Fruit fly (Drosophila melanogaster) whole organism, embryonic: ENCODE results near the gene CG32984.
A peak's percentile ranks its signal among the peaks of the same experiment; 100 is the strongest.

Experiments used
- ATbp ChIP-seq: fragments of 200-800 bp; sonication (Bioruptor generic); optimal IDR thresholded peaks from 2 replicates; lab custom pipeline; 2017; ENCODE audit warnings: missing biosample characterization, mild to moderate bottlenecking, missing genetic modification characterization, missing genetic modification reagents
- Atf3 ChIP-seq: fragments of 200-800 bp; sonication (Bioruptor generic); optimal IDR thresholded peaks from 3 replicates; lab custom pipeline; 2016; ENCODE audit warnings: missing biosample characterization, missing genetic modification characterization
- BtbVII ChIP-seq: fragments of 200-800 bp; sonication (Bioruptor generic); optimal IDR thresholded peaks from 3 replicates; lab custom pipeline; 2017; ENCODE audit warnings: missing biosample characterization, mild to moderate bottlenecking, missing genetic modification characterization
- CG10366 ChIP-seq: fragments of 200-800 bp; sonication (Bioruptor generic); IDR thresholded peaks from 2 replicates; pipeline ENCODE4 v1.3.6; 2022; ENCODE audit warnings: missing biosample characterization, missing genetic modification characterization
- CG11504 ChIP-seq: fragments of 200-800 bp; sonication (Bioruptor generic); optimal IDR thresholded peaks from 3 replicates; lab custom pipeline; 2019; ENCODE audit warnings: missing biosample characterization, mild to moderate bottlenecking, missing genetic modification characterization, moderate library complexity
- CG12155 ChIP-seq: fragments of 200-800 bp; sonication (Bioruptor generic); optimal IDR thresholded peaks from 3 replicates; lab custom pipeline; 2016; ENCODE audit warnings: missing biosample characterization, missing genetic modification characterization
- CG15011 ChIP-seq: fragments of 200-800 bp; sonication (Bioruptor generic); optimal IDR thresholded peaks from 3 replicates; lab custom pipeline; 2018; ENCODE audit warnings: missing biosample characterization, mild to moderate bottlenecking, missing genetic modification characterization
- CG1602 ChIP-seq: fragments of 200-800 bp; sonication (Bioruptor generic); optimal IDR thresholded peaks from 3 replicates; lab custom pipeline; 2016; ENCODE audit warnings: missing biosample characterization, missing genetic modification characterization
- CG1647 ChIP-seq: fragments of 200-800 bp; sonication (Bioruptor generic); optimal IDR thresholded peaks from 3 replicates; lab custom pipeline; 2016; ENCODE audit warnings: missing biosample characterization, missing genetic modification characterization
- CG17186 ChIP-seq: fragments of 200-800 bp; sonication (Bioruptor generic); optimal IDR thresholded peaks from 3 replicates; lab custom pipeline; 2017; ENCODE audit warnings: missing biosample characterization, missing genetic modification reagents, missing genetic modification characterization
- CG17385 ChIP-seq: fragments of 200-800 bp; sonication (Bioruptor generic); optimal IDR thresholded peaks from 3 replicates; lab custom pipeline; 2018; ENCODE audit warnings: missing biosample characterization, mild to moderate bottlenecking, missing genetic modification characterization
- CG17568 ChIP-seq: fragments of 200-800 bp; sonication (Bioruptor generic); optimal IDR thresholded peaks from 2 replicates; lab custom pipeline; 2018; ENCODE audit warnings: missing biosample characterization, mild to moderate bottlenecking, missing genetic modification characterization, moderate library complexity
- CG17612 ChIP-seq: fragments of 200-800 bp; sonication (Bioruptor generic); IDR thresholded peaks from 2 replicates; pipeline ENCODE4 v1.3.6; 2022; ENCODE audit warnings: missing biosample characterization, missing genetic modification characterization
- CG30020 ChIP-seq: fragments of 200-800 bp; optimal IDR thresholded peaks from 2 replicates; lab custom pipeline; 2019; ENCODE audit warnings: missing biosample characterization, mild to moderate bottlenecking, missing genetic modification characterization, moderate library complexity
- CG34224 ChIP-seq: fragments of 200-800 bp; sonication (Bioruptor generic); IDR thresholded peaks from 3 replicates; pipeline ENCODE4 v1.3.6; 2022; ENCODE audit warnings: missing biosample characterization, missing genetic modification characterization; ENCODE audit not compliant: partially characterized antibody
- CG34422 ChIP-seq: fragments of 200-800 bp; sonication (Bioruptor generic); IDR thresholded peaks from 3 replicates; pipeline ENCODE4 v1.3.6; 2022; ENCODE audit warnings: missing biosample characterization, missing genetic modification characterization
- CG4282 ChIP-seq: fragments of 200-800 bp; sonication (Bioruptor generic); optimal IDR thresholded peaks from 2 replicates; lab custom pipeline; 2016; ENCODE audit warnings: missing biosample characterization, missing genetic modification characterization
- CG8765 ChIP-seq: fragments of 200-800 bp; sonication (Bioruptor generic); IDR thresholded peaks from 2 replicates; pipeline ENCODE4 v1.3.6; 2022; ENCODE audit warnings: missing biosample characterization, missing genetic modification characterization
- CG8924 ChIP-seq: fragments of 200-800 bp; optimal IDR thresholded peaks from 3 replicates; lab custom pipeline; 2019; ENCODE audit warnings: missing biosample characterization, mild to moderate bottlenecking, missing genetic modification characterization, moderate library complexity
- CG9817 ChIP-seq: fragments of 200-800 bp; sonication (Bioruptor generic); optimal IDR thresholded peaks from 2 replicates; lab custom pipeline; 2018; ENCODE audit warnings: missing biosample characterization, mild to moderate bottlenecking, missing genetic modification characterization, moderate library complexity
- Camta ChIP-seq: fragments of 200-800 bp; sonication (Bioruptor generic); optimal IDR thresholded peaks from 2 replicates; lab custom pipeline; 2016; ENCODE audit warnings: missing biosample characterization, missing genetic modification characterization
- Dfd ChIP-seq, 2 experiments: fragments of >200 bp; optimal IDR thresholded peaks; 2 replicates each; lab custom pipeline; 2017; ENCODE audit warnings: missing biosample characterization in 2 of 2, missing genetic modification characterization in 2 of 2
- Doc2 ChIP-seq: fragments of 200-800 bp; sonication (Bioruptor generic); IDR thresholded peaks from 2 replicates; pipeline ENCODE4 v1.3.6; 2022; ENCODE audit warnings: missing biosample characterization, missing genetic modification characterization
- Ets65A ChIP-seq: fragments of 200-800 bp; sonication (Bioruptor generic); peaks from one replicate; lab custom pipeline; 2016; ENCODE audit warnings: missing biosample characterization, missing genetic modification characterization
- Ets97D ChIP-seq: fragments of 200-800 bp; sonication (Bioruptor generic); optimal IDR thresholded peaks from 3 replicates; lab custom pipeline; 2016; ENCODE audit warnings: missing biosample characterization, missing genetic modification characterization
- HLHmδ ChIP-seq: fragments of 200-800 bp; sonication (Bioruptor generic); optimal IDR thresholded peaks from 2 replicates; lab custom pipeline; 2018; ENCODE audit warnings: missing biosample characterization, mild to moderate bottlenecking, missing genetic modification characterization, moderate library complexity
- Hr78 ChIP-seq, 2 experiments: fragments of 200-800 bp in 1 of 2; fragments of >200 bp in 1 of 2; sonication (Bioruptor generic) in 1 of 2; optimal IDR thresholded peaks; 2 replicates each; lab custom pipeline; 2017 to 2019; ENCODE audit warnings: missing biosample characterization in 2 of 2, missing genetic modification characterization in 2 of 2, mild to moderate bottlenecking in 1 of 2, moderate library complexity in 1 of 2
- Mrtf ChIP-seq: fragments of 200-800 bp; sonication (Bioruptor generic); IDR thresholded peaks from 3 replicates; pipeline ENCODE4 v1.3.6; 2022; ENCODE audit warnings: missing biosample characterization, missing genetic modification characterization
- Nf-YC ChIP-seq: fragments of 200-800 bp; optimal IDR thresholded peaks from 3 replicates; lab custom pipeline; 2019; ENCODE audit warnings: missing biosample characterization, mild to moderate bottlenecking, missing genetic modification characterization, moderate library complexity
- Opbp ChIP-seq: fragments of 200-800 bp; sonication (Bioruptor generic); IDR thresholded peaks from 3 replicates; pipeline ENCODE4 v1.3.6; 2022; ENCODE audit warnings: missing biosample characterization, missing genetic modification characterization; ENCODE audit not compliant: partially characterized antibody
- Poxn ChIP-seq: fragments of 200-800 bp; sonication (Bioruptor generic); IDR thresholded peaks from 2 replicates; pipeline ENCODE4 v1.3.6; 2022; ENCODE audit warnings: missing biosample characterization, missing genetic modification characterization
- bab2 ChIP-seq: fragments of 200-800 bp; sonication (Bioruptor generic); optimal IDR thresholded peaks from 2 replicates; lab custom pipeline; 2016; ENCODE audit warnings: missing biosample characterization, missing genetic modification characterization
- cato ChIP-seq: fragments of 200-800 bp; sonication (Bioruptor generic); optimal IDR thresholded peaks from 2 replicates; lab custom pipeline; 2016; ENCODE audit warnings: missing biosample characterization, missing genetic modification characterization, borderline replicate concordance
- ci ChIP-seq: fragments of 200-800 bp; sonication (Bioruptor generic); IDR thresholded peaks from 3 replicates; pipeline ENCODE4 v1.3.6; 2022; ENCODE audit warnings: missing biosample characterization, missing genetic modification characterization
- crol ChIP-seq: fragments of 200-800 bp; sonication (Bioruptor generic); IDR thresholded peaks from 2 replicates; pipeline ENCODE4 v1.3.6; 2022; ENCODE audit warnings: missing biosample characterization, missing genetic modification characterization
- cwo ChIP-seq: fragments of 200-800 bp; sonication (Bioruptor generic); optimal IDR thresholded peaks from 3 replicates; lab custom pipeline; 2017; ENCODE audit warnings: missing biosample characterization, missing genetic modification characterization, mild to moderate bottlenecking, moderate library complexity, missing genetic modification reagents
- disco-r ChIP-seq: fragments of 200-800 bp; sonication (Bioruptor generic); optimal IDR thresholded peaks from 2 replicates; lab custom pipeline; 2016; ENCODE audit warnings: missing biosample characterization, missing genetic modification characterization
- dpn ChIP-seq, 2 experiments: fragments of 200-800 bp; sonication (Bioruptor generic); optimal IDR thresholded peaks; 3 replicates each; lab custom pipeline; 2016; ENCODE audit warnings: missing biosample characterization in 2 of 2, missing genetic modification characterization in 2 of 2
- ewg ChIP-seq: fragments of 200-800 bp; sonication (Bioruptor generic); optimal IDR thresholded peaks from 3 replicates; lab custom pipeline; 2017; ENCODE audit warnings: mild to moderate bottlenecking, missing biosample characterization, missing genetic modification reagents, missing genetic modification characterization
- kay ChIP-seq: fragments of 200-800 bp; sonication (Bioruptor generic); optimal IDR thresholded peaks from 2 replicates; lab custom pipeline; 2016; ENCODE audit warnings: missing biosample characterization, missing genetic modification characterization
- kni ChIP-seq: fragments of 200-800 bp; sonication (Bioruptor generic); optimal IDR thresholded peaks from 3 replicates; lab custom pipeline; 2017; ENCODE audit warnings: mild to moderate bottlenecking, missing biosample characterization, missing genetic modification reagents, missing genetic modification characterization
- lab ChIP-seq: fragments of 200-800 bp; sonication (Bioruptor generic); optimal IDR thresholded peaks from 3 replicates; lab custom pipeline; 2017; ENCODE audit warnings: missing biosample characterization, missing genetic modification characterization, mild to moderate bottlenecking, moderate library complexity, missing genetic modification reagents
- lmd ChIP-seq: fragments of 200-800 bp; sonication (Bioruptor generic); IDR thresholded peaks from 2 replicates; pipeline ENCODE4 v1.3.6; 2022; ENCODE audit warnings: missing biosample characterization, missing genetic modification characterization
- onecut ChIP-seq: fragments of 200-800 bp; sonication (Bioruptor generic); IDR thresholded peaks from 2 replicates; pipeline ENCODE4 v1.3.6; 2022; ENCODE audit warnings: missing biosample characterization, missing genetic modification characterization
- pan ChIP-seq, 4 experiments: fragments of >200 bp in 3 of 4; fragments of 200-800 bp in 1 of 4; sonication (Bioruptor generic) in 1 of 4; optimal IDR thresholded peaks in 3 of 4; IDR thresholded peaks in 1 of 4; 2 replicates each; pipeline versions ENCODE4 v1.3.6 to Lab custom; 2017 to 2022; ENCODE audit warnings: missing biosample characterization in 2 of 4, missing genetic modification characterization in 2 of 4, mixed read lengths in 1 of 4
- sd ChIP-seq: fragments of 200-800 bp; sonication (Bioruptor generic); optimal IDR thresholded peaks from 3 replicates; lab custom pipeline; 2018; ENCODE audit warnings: missing biosample characterization, mild to moderate bottlenecking, missing genetic modification characterization, moderate library complexity
- slbo ChIP-seq: fragments of 200-800 bp; sonication (Bioruptor generic); IDR thresholded peaks from 2 replicates; pipeline ENCODE4 v1.3.6; 2022; ENCODE audit warnings: missing biosample characterization, missing genetic modification characterization
- sr ChIP-seq: fragments of 200-800 bp; sonication (Bioruptor generic); IDR thresholded peaks from 3 replicates; pipeline ENCODE4 v1.3.6; 2022; ENCODE audit warnings: missing biosample characterization, missing genetic modification characterization
- unpg ChIP-seq: fragments of 200-800 bp; sonication (Bioruptor generic); optimal IDR thresholded peaks from 3 replicates; lab custom pipeline; 2018; ENCODE audit warnings: missing biosample characterization, mild to moderate bottlenecking, missing genetic modification characterization, moderate library complexity
- z ChIP-seq: fragments of 200-800 bp; sonication (Bioruptor generic); IDR thresholded peaks from 3 replicates; pipeline ENCODE4 v1.3.6; 2022; ENCODE audit warnings: missing biosample characterization, missing genetic modification characterization

The CG32984 gene

dm6 chr2L:8937003-8937402, 27.8 kb upstream of the CG32984 start, which contains the start of gene Tsp29Fb (continued):
- TF ChIP-seq Hr78 (GFP tag; optimal IDR thresholded peaks at IDR 0.05; lab: Kevin White, UChicago) (peak in 1 of 2 experiments; percentile 7), pan (optimal IDR thresholded peaks at IDR 0.05; lab: Kevin White, UChicago) (no peak), pan (GFP tag; optimal IDR thresholded peaks at IDR 0.05 in 1 of 2, IDR thresholded peaks at IDR 0.05 in 1 of 2) (peak in 1 of 2 experiments; percentile 66), Dfd (GFP tag; optimal IDR thresholded peaks at IDR 0.05; lab: Kevin White, UChicago) (no peak), CG15011 (GFP tag; lab: Kevin White, UChicago) (peak; percentile 73), CG10366 (GFP tag; lab: Robert Waterston, UW) (peak; percentile 65; the same call in 1 of the 2 replicates), CG34224 (GFP tag; lab: Robert Waterston, UW) (no peak), disco-r (peak; percentile 7), ci (peak; percentile 55; the same call in 2 of the 3 replicates), CG17186 (no peak), onecut (GFP tag; lab: Robert Waterston, UW) (peak; percentile 31), bab2 (GFP tag; lab: Kevin White, UChicago) (peak; percentile 65), CG1602 (GFP tag; lab: Kevin White, UChicago) (peak; percentile 49), Ets97D (GFP tag; lab: Kevin White, UChicago) (no peak), CG34422 (GFP tag; lab: Robert Waterston, UW) (no peak), unpg (peak; percentile 79), Nf-YC (tag; lab: Kevin White, UChicago) (peak; percentile 75), Doc2 (GFP tag; lab: Robert Waterston, UW) (no peak), lab (peak; percentile 90), sd (tag; lab: Kevin White, UChicago) (peak; percentile 13), Mrtf (peak; percentile 61; the same call in 2 of the 3 replicates), CG4282 (GFP tag; lab: Kevin White, UChicago) (no peak), dpn (GFP tag; optimal IDR thresholded peaks at IDR 0.05; lab: Kevin White, UChicago) (peak; percentile 45 to 65), CG9817 (tag; lab: Kevin White, UChicago) (peak; percentile 77), CG11504 (tag; lab: Kevin White, UChicago) (peak; percentile 86), CG8765 (GFP tag; lab: Robert Waterston, UW) (no peak), kni (GFP tag; lab: Kevin White, UChicago) (no peak), CG30020 (tag; lab: Kevin White, UChicago) (no peak), Ets65A (GFP tag; lab: Kevin White, UChicago) (peak; percentile 79), sr (GFP tag; lab: Robert Waterston, UW) (no peak; the same call in 2 of the 3 replicates), slbo (peak; percentile 78), lmd (GFP tag; lab: Robert Waterston, UW) (peak; percentile 75), CG17385 (peak; percentile 76), CG1647 (peak; percentile 9), CG8924 (tag; lab: Kevin White, UChicago) (peak; percentile 86), Atf3 (GFP tag; lab: Kevin White, UChicago) (no peak), Opbp (GFP tag; lab: Robert Waterston, UW) (no peak), cwo (GFP tag; lab: Kevin White, UChicago) (peak; percentile 84), CG17568 (GFP tag; lab: Kevin White, UChicago) (peak; percentile 38), CG12155 (GFP tag; lab: Kevin White, UChicago) (peak; percentile 66), z (GFP tag; lab: Robert Waterston, UW) (no peak), Poxn (GFP tag; lab: Robert Waterston, UW) (no peak), Camta (no peak), crol (no peak), BtbVII (GFP tag; lab: Kevin White, UChicago) (peak; percentile 70), ATbp (peak; percentile 67), ewg (peak; percentile 37), kay (GFP tag; lab: Kevin White, UChicago) (no peak), cato (GFP tag; lab: Kevin White, UChicago) (peak; percentile 1), HLHmδ (GFP tag; lab: Kevin White, UChicago) (no peak), CG17612 (GFP tag; lab: Robert Waterston, UW) (no peak)
